Fruit fly (Drosophila melanogaster) whole organism, embryonic: ENCODE measurements around the gene CG14881.

Experiments used
- Atf3 ChIP-seq: fragments of 200-800 bp; sonication (Bioruptor generic); optimal IDR thresholded peaks from 3 replicates; lab custom pipeline; 2016; ENCODE audit warnings: missing biosample characterization, missing genetic modification characterization
- CG11696 ChIP-seq: fragments of 200-800 bp; sonication (Bioruptor generic); IDR thresholded peaks from 2 replicates; pipeline ENCODE4 v1.3.6; 2022; ENCODE audit warnings: missing biosample characterization, missing genetic modification characterization
- CG13424 ChIP-seq: fragments of 200-800 bp; sonication (Bioruptor generic); optimal IDR thresholded peaks from 2 replicates; lab custom pipeline; 2019; ENCODE audit warnings: missing biosample characterization, mild to moderate bottlenecking, missing genetic modification characterization, moderate library complexity
- CG1529 ChIP-seq: fragments of 200-800 bp; sonication (Bioruptor generic); optimal IDR thresholded peaks from 3 replicates; lab custom pipeline; 2018; ENCODE audit warnings: missing biosample characterization, missing genetic modification characterization
- CG17328 ChIP-seq: fragments of 200-800 bp; sonication (Bioruptor generic); IDR thresholded peaks from 2 replicates; pipeline ENCODE4 v1.3.6; 2022; ENCODE audit warnings: missing biosample characterization, missing genetic modification characterization
- CG2199 ChIP-seq: fragments of 200-800 bp; sonication (Bioruptor generic); IDR thresholded peaks from 3 replicates; pipeline ENCODE4 v1.3.6; 2022; ENCODE audit warnings: missing biosample characterization, missing genetic modification characterization
- CG2202 ChIP-seq: fragments of 200-800 bp; sonication (Bioruptor generic); optimal IDR thresholded peaks from 2 replicates; lab custom pipeline; 2018; ENCODE audit warnings: missing biosample characterization, mild to moderate bottlenecking, missing genetic modification characterization
- CG33213 ChIP-seq: fragments of 200-800 bp; sonication (Bioruptor generic); optimal IDR thresholded peaks from 3 replicates; lab custom pipeline; 2016; ENCODE audit warnings: missing biosample characterization, missing genetic modification characterization
- CG3407 ChIP-seq: fragments of 200-800 bp; sonication (Bioruptor generic); optimal IDR thresholded peaks from 2 replicates; lab custom pipeline; 2018; ENCODE audit warnings: missing biosample characterization, mild to moderate bottlenecking, missing genetic modification characterization
- CG34376 ChIP-seq: fragments of 200-800 bp; sonication (Bioruptor generic); optimal IDR thresholded peaks from 2 replicates; lab custom pipeline; 2018; ENCODE audit warnings: missing biosample characterization, mild to moderate bottlenecking, missing genetic modification characterization
- CG4730 ChIP-seq: fragments of 200-800 bp; sonication (Bioruptor generic); IDR thresholded peaks from 2 replicates; pipeline ENCODE4 v1.3.6; 2022; ENCODE audit warnings: missing biosample characterization, missing genetic modification characterization
- CG6175 ChIP-seq: fragments of 200-800 bp; sonication (Bioruptor generic); IDR thresholded peaks from 3 replicates; pipeline ENCODE4 v1.3.6; 2022; ENCODE audit warnings: missing biosample characterization, missing genetic modification characterization
- CG7271 ChIP-seq: fragments of 200-800 bp; sonication (Bioruptor generic); optimal IDR thresholded peaks from 2 replicates; lab custom pipeline; 2018; ENCODE audit warnings: missing biosample characterization, mild to moderate bottlenecking, missing genetic modification characterization, moderate library complexity
- CG8290 ChIP-seq, 3 experiments: fragments of 200-800 bp; sonication (Bioruptor generic); optimal IDR thresholded peaks; 2 replicates each; lab custom pipeline; 2016 to 2019; ENCODE audit warnings: missing biosample characterization in 3 of 3, missing genetic modification characterization in 3 of 3, mild to moderate bottlenecking in 2 of 3, moderate library complexity in 1 of 3
- CG8944 ChIP-seq: fragments of 200-800 bp; sonication (Bioruptor generic); optimal IDR thresholded peaks from 3 replicates; lab custom pipeline; 2016; ENCODE audit warnings: missing biosample characterization, missing genetic modification characterization
- CG9437 ChIP-seq: fragments of 200-800 bp; sonication (Bioruptor generic); optimal IDR thresholded peaks from 2 replicates; lab custom pipeline; 2018; ENCODE audit warnings: missing biosample characterization, mild to moderate bottlenecking, missing genetic modification characterization
- Chrac-16 ChIP-seq: fragments of 200-800 bp; sonication (Bioruptor generic); optimal IDR thresholded peaks from 3 replicates; lab custom pipeline; 2016; ENCODE audit warnings: missing biosample characterization, missing genetic modification characterization
- CrebB ChIP-seq: fragments of 200-800 bp; sonication (Bioruptor generic); optimal IDR thresholded peaks from 3 replicates; lab custom pipeline; 2018; ENCODE audit warnings: missing biosample characterization, mild to moderate bottlenecking, missing genetic modification characterization
- Dad ChIP-seq: fragments of 200-800 bp; sonication (Bioruptor generic); optimal IDR thresholded peaks from 3 replicates; lab custom pipeline; 2016; ENCODE audit warnings: missing biosample characterization, missing genetic modification characterization
- ERR ChIP-seq: fragments of 200-800 bp; sonication (Bioruptor generic); optimal IDR thresholded peaks from 2 replicates; lab custom pipeline; 2016; ENCODE audit warnings: missing biosample characterization, missing genetic modification characterization
- Elba2 ChIP-seq: fragments of 200-800 bp; sonication (Bioruptor generic); optimal IDR thresholded peaks from 3 replicates; lab custom pipeline; 2016; ENCODE audit warnings: missing biosample characterization, missing genetic modification characterization
- Fer3 ChIP-seq: fragments of 200-800 bp; sonication (Bioruptor generic); optimal IDR thresholded peaks from 2 replicates; lab custom pipeline; 2018; ENCODE audit warnings: missing biosample characterization, mild to moderate bottlenecking, missing genetic modification characterization, moderate library complexity
- HLHmδ ChIP-seq: fragments of 200-800 bp; sonication (Bioruptor generic); optimal IDR thresholded peaks from 2 replicates; lab custom pipeline; 2018; ENCODE audit warnings: missing biosample characterization, mild to moderate bottlenecking, missing genetic modification characterization, moderate library complexity
- Hr78 ChIP-seq, 2 experiments: fragments of 200-800 bp in 1 of 2; fragments of >200 bp in 1 of 2; sonication (Bioruptor generic) in 1 of 2; optimal IDR thresholded peaks; 2 replicates each; lab custom pipeline; 2017 to 2019; ENCODE audit warnings: missing biosample characterization in 2 of 2, missing genetic modification characterization in 2 of 2, mild to moderate bottlenecking in 1 of 2, moderate library complexity in 1 of 2
- Kr ChIP-seq: fragments of 200-800 bp; sonication (Bioruptor generic); optimal IDR thresholded peaks from 2 replicates; lab custom pipeline; 2017; ENCODE audit warnings: missing biosample characterization, mild to moderate bottlenecking, missing genetic modification characterization
- Med ChIP-seq: fragments of 200-800 bp; sonication (Bioruptor generic); peaks from one replicate; lab custom pipeline; 2016; ENCODE audit warnings: missing biosample characterization, missing genetic modification characterization, mild to moderate bottlenecking, inconsistent platforms, moderate library complexity
- Spps ChIP-seq: fragments of 200-800 bp; sonication (Bioruptor generic); optimal IDR thresholded peaks from 2 replicates; lab custom pipeline; 2018; ENCODE audit warnings: missing biosample characterization, mild to moderate bottlenecking, missing genetic modification characterization
- Ssrp ChIP-seq: fragments of 200-800 bp; sonication (Bioruptor generic); optimal IDR thresholded peaks from 2 replicates; lab custom pipeline; 2018; ENCODE audit warnings: missing biosample characterization, mild to moderate bottlenecking, missing genetic modification characterization, moderate library complexity
- TFAM ChIP-seq: fragments of 200-800 bp; sonication (Bioruptor generic); optimal IDR thresholded peaks from 2 replicates; lab custom pipeline; 2017; ENCODE audit warnings: missing biosample characterization, missing genetic modification characterization, inconsistent platforms
- bigmax ChIP-seq: fragments of 200-800 bp; sonication (Bioruptor generic); optimal IDR thresholded peaks from 2 replicates; lab custom pipeline; 2018; ENCODE audit warnings: missing biosample characterization, mild to moderate bottlenecking, missing genetic modification characterization
- ci ChIP-seq: fragments of 200-800 bp; sonication (Bioruptor generic); IDR thresholded peaks from 3 replicates; pipeline ENCODE4 v1.3.6; 2022; ENCODE audit warnings: missing biosample characterization, missing genetic modification characterization
- crc ChIP-seq: fragments of 200-800 bp; sonication (Bioruptor generic); optimal IDR thresholded peaks from 2 replicates; lab custom pipeline; 2016; ENCODE audit warnings: missing biosample characterization, missing genetic modification characterization
- crol ChIP-seq: fragments of 200-800 bp; sonication (Bioruptor generic); IDR thresholded peaks from 2 replicates; pipeline ENCODE4 v1.3.6; 2022; ENCODE audit warnings: missing biosample characterization, missing genetic modification characterization
- cwo ChIP-seq: fragments of 200-800 bp; sonication (Bioruptor generic); optimal IDR thresholded peaks from 3 replicates; lab custom pipeline; 2017; ENCODE audit warnings: missing biosample characterization, missing genetic modification characterization, mild to moderate bottlenecking, moderate library complexity, missing genetic modification reagents
- disco-r ChIP-seq: fragments of 200-800 bp; sonication (Bioruptor generic); optimal IDR thresholded peaks from 2 replicates; lab custom pipeline; 2016; ENCODE audit warnings: missing biosample characterization, missing genetic modification characterization
- exex ChIP-seq: fragments of 200-800 bp; sonication (Bioruptor generic); optimal IDR thresholded peaks from 4 replicates; lab custom pipeline; 2018; ENCODE audit warnings: missing biosample characterization, mild to moderate bottlenecking, missing genetic modification characterization, moderate library complexity
- fd64A ChIP-seq: fragments of 200-800 bp; sonication (Bioruptor generic); optimal IDR thresholded peaks from 3 replicates; lab custom pipeline; 2018; ENCODE audit warnings: missing biosample characterization, mild to moderate bottlenecking, missing genetic modification characterization
- gem ChIP-seq: fragments of 200-800 bp; sonication (Bioruptor generic); optimal IDR thresholded peaks from 2 replicates; lab custom pipeline; 2019; ENCODE audit warnings: missing biosample characterization, mild to moderate bottlenecking, missing genetic modification characterization, moderate library complexity
- grn ChIP-seq: fragments of 200-800 bp; sonication (Bioruptor generic); optimal IDR thresholded peaks from 3 replicates; lab custom pipeline; 2017; ENCODE audit warnings: missing biosample characterization, missing genetic modification characterization
- ken ChIP-seq: fragments of 200-800 bp; sonication (Bioruptor generic); IDR thresholded peaks from 3 replicates; pipeline ENCODE4 v1.3.6; 2022; ENCODE audit warnings: missing biosample characterization, missing genetic modification characterization
- lab ChIP-seq: fragments of 200-800 bp; sonication (Bioruptor generic); optimal IDR thresholded peaks from 3 replicates; lab custom pipeline; 2017; ENCODE audit warnings: missing biosample characterization, missing genetic modification characterization, mild to moderate bottlenecking, moderate library complexity, missing genetic modification reagents
- mam ChIP-seq: fragments of 200-800 bp; sonication (Bioruptor generic); optimal IDR thresholded peaks from 3 replicates; lab custom pipeline; 2016; ENCODE audit warnings: missing biosample characterization, missing genetic modification characterization
- mirr ChIP-seq: fragments of 200-800 bp; sonication (Bioruptor generic); optimal IDR thresholded peaks from 3 replicates; lab custom pipeline; 2018; ENCODE audit warnings: missing biosample characterization, mild to moderate bottlenecking, missing genetic modification characterization
- mld ChIP-seq: fragments of 200-800 bp; sonication (Bioruptor generic); IDR thresholded peaks from 3 replicates; pipeline ENCODE4 v1.3.6; 2022; ENCODE audit warnings: missing biosample characterization, missing genetic modification characterization; ENCODE audit not compliant: partially characterized antibody
- nmo ChIP-seq: fragments of 200-800 bp; sonication (Bioruptor generic); optimal IDR thresholded peaks from 2 replicates; lab custom pipeline; 2018; ENCODE audit warnings: missing biosample characterization, mild to moderate bottlenecking, missing genetic modification characterization, moderate library complexity
- pb ChIP-seq: fragments of 200-800 bp; sonication (Bioruptor generic); optimal IDR thresholded peaks from 3 replicates; lab custom pipeline; 2016; ENCODE audit warnings: missing biosample characterization, missing genetic modification characterization
- sd ChIP-seq: fragments of 200-800 bp; sonication (Bioruptor generic); optimal IDR thresholded peaks from 3 replicates; lab custom pipeline; 2018; ENCODE audit warnings: missing biosample characterization, mild to moderate bottlenecking, missing genetic modification characterization, moderate library complexity
- seq ChIP-seq: fragments of 200-800 bp; sonication (Bioruptor generic); IDR thresholded peaks from 2 replicates; pipeline ENCODE4 v1.3.6; 2022; ENCODE audit warnings: missing biosample characterization, missing genetic modification characterization
- sima ChIP-seq: fragments of 200-800 bp; sonication (Bioruptor generic); optimal IDR thresholded peaks from 2 replicates; lab custom pipeline; 2016; ENCODE audit warnings: missing biosample characterization, missing genetic modification characterization
- sug ChIP-seq: fragments of 200-800 bp; optimal IDR thresholded peaks from 2 replicates; lab custom pipeline; 2019; ENCODE audit warnings: missing biosample characterization, mild to moderate bottlenecking, missing genetic modification characterization, moderate library complexity
- zen ChIP-seq: fragments of 200-800 bp; sonication (Bioruptor generic); optimal IDR thresholded peaks from 3 replicates; lab custom pipeline; 2018; ENCODE audit warnings: missing biosample characterization, mild to moderate bottlenecking, missing genetic modification characterization, moderate library complexity

CG14881 gene

dm6 chr3R:16446836-16447235 is 12.1 kb downstream of the CG14881 start:
- TF ChIP-seq grn (GFP tag; lab: Kevin White, UChicago) (peak; percentile 55), CG6175 (GFP tag; lab: Robert Waterston, UW) (no peak), mld (no peak), CG9437 (no peak), sd (no peak), CG2199 (GFP tag; lab: Robert Waterston, UW) (0 out of 3 replicates have a peak, but pooled peaks have one; percentile 26), pb (GFP tag; lab: Kevin White, UChicago) (no peak), Elba2 (GFP tag; lab: Kevin White, UChicago) (no peak), HLHmδ (no peak), Fer3 (tag; lab: Kevin White, UChicago) (no peak), zen (no peak), CG17328 (GFP tag; lab: Robert Waterston, UW) (no peak), exex (tag; lab: Kevin White, UChicago) (peak; percentile 83), ken (no peak), Chrac-16 (no peak), sima (GFP tag; lab: Kevin White, UChicago) (no peak), CG8290 (GFP tag; optimal IDR thresholded peaks at IDR 0.05; lab: Kevin White, UChicago) (no peak), CG8290 (tag; optimal IDR thresholded peaks at IDR 0.05; lab: Kevin White, UChicago) (peak in 1 of 2 experiments; percentile 17), Spps (tag; lab: Kevin White, UChicago) (no peak), Dad (GFP tag; lab: Kevin White, UChicago) (no peak), CG3407 (GFP tag; lab: Kevin White, UChicago) (no peak), CG1529 (GFP tag; lab: Kevin White, UChicago) (no peak), CG4730 (GFP tag; lab: Robert Waterston, UW) (no peak), CG33213 (GFP tag; lab: Kevin White, UChicago) (no peak), Ssrp (no peak), lab (peak; percentile 14), CG8944 (GFP tag; lab: Kevin White, UChicago) (no peak), Med (GFP tag; lab: Kevin White, UChicago) (no peak), seq (GFP tag; lab: Robert Waterston, UW) (no peak), disco-r (GFP tag; lab: Kevin White, UChicago) (no peak), crc (GFP tag; lab: Kevin White, UChicago) (no peak), Kr (GFP tag; lab: Kevin White, UChicago) (no peak), Atf3 (no peak), CG13424 (no peak), gem (no peak), CrebB (tag; lab: Kevin White, UChicago) (no peak), bigmax (GFP tag; lab: Kevin White, UChicago) (no peak), cwo (GFP tag; lab: Kevin White, UChicago) (peak; percentile 34), crol (peak; percentile 60; the same call in 1 of the 2 replicates), mirr (peak; percentile 74), sug (tag; lab: Kevin White, UChicago) (peak; percentile 98), CG2202 (tag; lab: Kevin White, UChicago) (no peak), CG11696 (GFP tag; lab: Robert Waterston, UW) (no peak), CG7271 (tag; lab: Kevin White, UChicago) (no peak), mam (no peak), TFAM (GFP tag; lab: Kevin White, UChicago) (no peak), CG34376 (GFP tag; lab: Kevin White, UChicago) (peak; percentile 44), ERR (GFP tag; lab: Kevin White, UChicago) (no peak), fd64A (no peak), ci (no peak), nmo (GFP tag; lab: Kevin White, UChicago) (no peak), Hr78 (GFP tag; optimal IDR thresholded peaks at IDR 0.05; lab: Kevin White, UChicago) (no peak)
